Worm (Caenorhabditis elegans) whole organism, L3 larva: ENCODE results near the gene algn-7.

Experiments used
- ama-1 ChIP-seq: fragments of 150-350 bp; optimal IDR thresholded peaks from 2 replicates; lab custom pipeline; 2018
- egl-5 ChIP-seq: fragments of 150-350 bp; optimal IDR thresholded peaks from 2 replicates; lab custom pipeline; 2017; ENCODE audit warnings: missing biosample characterization, missing genetic modification reagents, missing genetic modification characterization, inconsistent platforms
- elt-3 ChIP-seq, 3 experiments: fragments of 150-350 bp in 1 of 3; sonication (generic microtip) in 2 of 3; optimal IDR thresholded peaks; 2 replicates in 2 of 3; 4 replicates in 1 of 3; lab custom pipeline; 2014 to 2017; ENCODE audit warnings: missing biosample characterization in 3 of 3, missing genetic modification characterization in 3 of 3
- fkh-10 ChIP-seq: sonication (generic microtip); optimal IDR thresholded peaks from 2 replicates; lab custom pipeline; 2017; ENCODE audit warnings: missing biosample characterization, missing genetic modification reagents, missing genetic modification characterization
- fkh-2 ChIP-seq: fragments of 150-350 bp; optimal IDR thresholded peaks from 2 replicates; lab custom pipeline; 2014; ENCODE audit warnings: missing biosample characterization, missing genetic modification reagents, missing genetic modification characterization
- fos-1 ChIP-seq: fragments of 150-350 bp; optimal IDR thresholded peaks from 2 replicates; lab custom pipeline; 2014; ENCODE audit warnings: missing biosample characterization, missing genetic modification characterization
- jun-1 ChIP-seq: fragments of 150-350 bp; optimal IDR thresholded peaks from 2 replicates; lab custom pipeline; 2014; ENCODE audit warnings: missing biosample characterization, missing genetic modification reagents, missing genetic modification characterization
- lin-39 ChIP-seq: fragments of 150-350 bp; optimal IDR thresholded peaks from 2 replicates; lab custom pipeline; 2018; ENCODE audit warnings: missing biosample characterization, missing genetic modification reagents, missing genetic modification characterization
- mdl-1 ChIP-seq: fragments of 150-350 bp; optimal IDR thresholded peaks from 2 replicates; lab custom pipeline; 2014; ENCODE audit warnings: missing biosample characterization, missing genetic modification characterization
- nfya-1 ChIP-seq: sonication (generic microtip); optimal IDR thresholded peaks from 2 replicates; lab custom pipeline; 2017; ENCODE audit warnings: missing genetic modification characterization, mild to moderate bottlenecking, missing compliant biosample characterization, antibody characterized with exemption, moderate library complexity; ENCODE audit not compliant: insufficient read depth
- nhr-11 ChIP-seq: fragments of 150-350 bp; optimal IDR thresholded peaks from 2 replicates; lab custom pipeline; 2014; ENCODE audit warnings: missing biosample characterization, missing genetic modification characterization
- nhr-43 ChIP-seq: sonication (generic microtip); optimal IDR thresholded peaks from 2 replicates; lab custom pipeline; 2016; ENCODE audit warnings: mild to moderate bottlenecking, missing genetic modification characterization, missing compliant biosample characterization; ENCODE audit not compliant: poor library complexity, severe bottlenecking
- nhr-76 ChIP-seq: fragments of 150-350 bp; sonication (generic microtip); optimal IDR thresholded peaks from 5 replicates; lab custom pipeline; 2014; ENCODE audit warnings: missing biosample characterization, missing genetic modification characterization
- pha-4 ChIP-seq: fragments of 150-350 bp; optimal IDR thresholded peaks from 2 replicates; lab custom pipeline; 2014; ENCODE audit warnings: missing biosample characterization, missing genetic modification reagents, missing genetic modification characterization
- sea-2 ChIP-seq: fragments of 150-350 bp; sonication (generic microtip); optimal IDR thresholded peaks from 4 replicates; lab custom pipeline; 2014; ENCODE audit warnings: missing biosample characterization, missing genetic modification reagents, missing genetic modification characterization
- skn-1 ChIP-seq: fragments of 150-350 bp; optimal IDR thresholded peaks from 2 replicates; lab custom pipeline; 2014; ENCODE audit warnings: missing biosample characterization, missing genetic modification characterization
- snpc-4 ChIP-seq: fragments of 150-350 bp; optimal IDR thresholded peaks from 2 replicates; lab custom pipeline; 2014; ENCODE audit warnings: missing biosample characterization, missing genetic modification characterization
- tbx-2 ChIP-seq: sonication (generic microtip); optimal IDR thresholded peaks from 2 replicates; lab custom pipeline; 2016; ENCODE audit warnings: mild to moderate bottlenecking, missing genetic modification characterization, missing compliant biosample characterization
- ztf-4 ChIP-seq: fragments of 150-350 bp; optimal IDR thresholded peaks from 2 replicates; lab custom pipeline; 2014; ENCODE audit warnings: missing biosample characterization, missing genetic modification characterization

algn-7 gene

DNA sequence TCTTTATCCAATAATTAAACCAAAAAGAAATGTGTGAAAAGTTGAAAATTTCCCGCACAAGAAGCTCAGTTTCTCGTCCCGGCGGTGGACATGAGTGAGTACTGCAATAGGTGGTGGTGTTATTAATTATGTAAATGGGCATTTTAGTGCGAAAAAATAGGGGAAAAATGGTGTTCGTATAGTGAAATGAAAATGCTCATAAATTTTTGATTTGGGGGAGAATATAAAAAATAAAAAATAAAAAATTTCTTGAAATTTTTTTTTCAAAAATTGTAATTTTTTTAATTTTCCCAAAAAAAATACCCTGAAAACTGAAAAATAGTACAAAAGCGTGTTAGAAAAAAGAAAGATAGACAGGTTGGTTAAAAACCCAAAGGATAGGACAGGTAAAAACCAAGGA is 38.9 kb downstream of the algn-7 start, which contains the start of gene gly-4:
gly-4 (minus strand) TSS at position 101 of the 400 bp plus-strand sequence.
- TF ChIP-seq nhr-11 (tag; lab: Kevin White, UChicago) (no peak), fkh-10 (GFP tag; lab: Kevin White, UChicago) (no peak), pha-4 (tag; lab: Kevin White, UChicago) (no peak), sea-2 (GFP tag; lab: Kevin White, UChicago) (no peak), skn-1 (tag; lab: Kevin White, UChicago) (no peak), fos-1 (tag; lab: Kevin White, UChicago) (no peak), jun-1 (no peak), egl-5 (tag; lab: Kevin White, UChicago) (no peak), fkh-2 (tag; lab: Kevin White, UChicago) (no peak), tbx-2 (tag; lab: Kevin White, UChicago) (no peak), snpc-4 (tag; lab: Kevin White, UChicago) (no peak), lin-39 (tag; lab: Kevin White, UChicago) (no peak), nfya-1 (tag; lab: Kevin White, UChicago) (no peak), nhr-43 (tag; lab: Kevin White, UChicago) (no peak)

DNA sequence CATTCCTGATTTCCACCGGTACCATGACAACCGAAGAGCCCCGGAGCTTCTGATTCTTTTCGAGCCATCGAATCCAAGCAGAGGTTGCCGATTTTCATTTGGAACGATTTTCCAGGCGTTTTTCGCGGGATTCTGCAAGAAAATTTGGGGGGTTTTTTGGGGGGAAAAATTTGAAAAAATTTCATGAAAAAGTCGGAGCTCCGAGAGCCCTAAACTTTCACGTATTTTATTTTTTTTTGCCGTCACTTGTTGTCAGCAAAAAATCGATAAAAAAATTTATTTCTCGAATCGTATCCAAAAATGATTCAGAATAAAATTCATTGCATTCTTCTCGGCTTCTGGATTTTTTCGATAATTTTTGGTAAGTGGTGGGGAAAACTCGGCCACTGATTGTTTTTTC is 51.2 kb downstream of the algn-7 start, which contains the start of gene Y116F11B.13:
Y116F11B.13 (plus strand) TSS at position 301 of the 400 bp plus-strand sequence.
- no peak for TF ChIP-seq nhr-43 (tag; lab: Kevin White, UChicago)
- no peak for TF ChIP-seq skn-1 (tag; lab: Kevin White, UChicago)
- TF ChIP-seq ama-1 (lab: Kevin White, UChicago), result no peak
- TF ChIP-seq sea-2 (GFP tag; lab: Kevin White, UChicago), result no peak
- TF ChIP-seq mdl-1 (tag; lab: Kevin White, UChicago), result no peak
- TF ChIP-seq ztf-4 (tag; lab: Kevin White, UChicago), result no peak
- TF ChIP-seq elt-3 (tag; optimal IDR thresholded peaks at IDR 0.05; lab: Kevin White, UChicago), result no peak
- TF ChIP-seq nhr-76, result no peak
- TF ChIP-seq, all 47 proteins: peak for 0
